Worm (Caenorhabditis elegans): ENCODE results near the gene gst-35.

ce11 chrII:15197500-15197899, 12.3 kb upstream of the gst-35 start:
- TF ChIP-seq unc-39 (tag; optimal IDR thresholded peaks at IDR 0.05) (no peak), lin-13 (tag; optimal IDR thresholded peaks at IDR 0.05) (no peak), nhr-12 (tag; optimal IDR thresholded peaks at IDR 0.05) (no peak), unc-62 (GFP tag; optimal IDR thresholded peaks at IDR 0.05) (no peak), ces-1 (GFP tag; optimal IDR thresholded peaks at IDR 0.05) (no peak), ceh-83 (GFP tag; optimal IDR thresholded peaks at IDR 0.05) (no peak)
